Worm (Caenorhabditis elegans): Measurements from ENCODE around the gene golg-2.

DNA sequence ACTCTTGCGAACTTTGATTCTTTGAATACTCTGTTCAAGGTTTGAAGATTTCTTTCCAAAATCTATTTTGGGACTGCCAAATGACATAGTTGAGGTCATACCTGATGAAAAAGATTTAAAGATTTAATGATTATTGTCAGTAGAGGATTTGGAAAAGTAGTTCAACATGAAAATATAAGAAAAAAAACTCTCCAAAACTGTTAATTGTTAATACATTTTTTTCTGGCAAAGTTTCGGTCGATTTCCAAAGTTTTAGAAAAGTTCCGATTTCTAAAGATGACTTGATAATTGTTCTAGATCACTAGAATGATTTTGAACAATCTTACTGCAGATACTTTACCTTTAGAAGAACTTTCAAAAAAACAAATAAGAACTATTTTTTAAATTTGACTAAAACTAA lies 31.4 kb upstream of the golg-2 start, which contains the start of gene C27A2.7:
- TF ChIP-seq ztf-16 (tag; optimal IDR thresholded peaks at IDR 0.05) (no peak), pros-1 (tag; optimal IDR thresholded peaks at IDR 0.05) (no peak), hlh-30 (tag; optimal IDR thresholded peaks at IDR 0.05; ENCODE audit: insufficient read depth) (no peak), rnt-1 (tag; optimal IDR thresholded peaks at IDR 0.05) (no peak)
